Fruit fly (Drosophila melanogaster) Kc167 (cell line): Measurements from ENCODE around the gene RhoGAP19D.

ENCODE experiments used
- h ChIP-seq: fragments of >200 bp; optimal IDR thresholded peaks from 3 replicates; lab custom pipeline; 2018; ENCODE audit warnings: missing external identifiers
- insv ChIP-seq: fragments of >200 bp; optimal IDR thresholded peaks from 3 replicates; lab custom pipeline; 2018; ENCODE audit warnings: missing external identifiers
- psq ChIP-seq: fragments of >200 bp; optimal IDR thresholded peaks from 2 replicates; lab custom pipeline; 2017; ENCODE audit warnings: missing external identifiers
- ttk ChIP-seq: sonication (Bioruptor generic); optimal IDR thresholded peaks from 2 replicates; lab custom pipeline; 2017; ENCODE audit warnings: missing external identifiers

- no peak for TF ChIP-seq psq (lab: Kevin White, UChicago)
- TF ChIP-seq insv (lab: Kevin White, UChicago), result no peak
- no peak for TF ChIP-seq ttk (lab: Kevin White, UChicago)
- no peak for TF ChIP-seq h
Measured at dm6 chrX:20436866-20437265, 73.6 kb downstream of the RhoGAP19D start.
